Worm (Caenorhabditis elegans): ENCODE results near the gene nhr-135.

DNA sequence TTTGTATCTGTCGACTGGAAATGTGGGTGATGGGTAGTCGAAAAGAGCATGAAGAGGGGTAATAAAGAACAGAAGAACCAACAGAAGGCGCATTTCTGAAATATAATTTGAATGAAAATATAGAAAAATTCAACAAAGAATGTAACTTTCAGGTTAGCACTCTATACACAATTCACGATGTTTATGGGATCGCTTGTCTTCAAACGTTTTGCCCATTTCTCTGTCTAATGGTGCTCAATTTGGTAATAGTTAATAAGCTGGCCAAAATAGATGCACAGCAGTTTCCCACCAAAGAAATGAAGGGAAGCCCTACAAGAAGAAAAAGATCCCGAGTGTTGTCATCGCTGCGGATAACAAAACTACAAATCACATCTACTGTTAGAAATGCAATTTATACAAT, 46.1 kb downstream of the nhr-135 start, which contains the start of gene F20A1.8:
- no peak for TF ChIP-seq nhr-120 (GFP tag; IDR thresholded peaks at IDR 0.05)
- TF ChIP-seq rcor-1 (GFP tag; IDR thresholded peaks at IDR 0.05): no peak
- TF ChIP-seq ekl-4 (GFP tag; IDR thresholded peaks at IDR 0.05): no peak
- no peak for TF ChIP-seq let-607 (tag; optimal IDR thresholded peaks at IDR 0.05)
- no peak for TF ChIP-seq pha-4 (tag; optimal IDR thresholded peaks at IDR 0.05)
- no peak for TF ChIP-seq snpc-3.4 (tag; optimal IDR thresholded peaks at IDR 0.05)

All from whole organism, young adult.